Fruit fly (Drosophila melanogaster): ENCODE data around the gene Paf-AHalpha.
A peak's percentile ranks its signal among the peaks of the same experiment; 100 is the strongest.

Gene Paf-AHalpha

DNA sequence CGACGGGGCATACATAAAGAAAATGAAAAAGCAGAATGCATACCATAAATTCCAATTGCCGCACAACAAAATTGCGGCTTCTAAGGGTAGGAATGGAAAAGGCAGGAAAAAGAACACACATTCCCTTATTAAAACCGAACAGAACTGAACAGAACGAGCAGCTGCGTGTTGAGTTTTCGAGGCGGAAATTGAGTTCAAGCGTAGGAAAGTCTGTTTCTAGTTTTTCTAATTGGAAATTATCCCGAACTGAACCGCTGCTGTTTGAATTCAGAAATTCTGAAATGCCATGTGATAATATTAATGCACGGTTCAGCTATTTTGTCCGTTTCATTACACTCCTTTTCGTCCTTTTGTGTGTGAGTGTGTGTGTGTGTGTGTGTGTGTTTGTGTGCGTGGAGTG is 31.5 kb upstream of the Paf-AHalpha start:
- TF ChIP-seq Dfd (GFP tag; optimal IDR thresholded peaks at IDR 0.05) (peak; percentile 36), foxo (GFP tag; optimal IDR thresholded peaks at IDR 0.05) (no peak), sv (GFP tag; optimal IDR thresholded peaks at IDR 0.05) (no peak), sage (GFP tag; optimal IDR thresholded peaks at IDR 0.05) (no peak)

DNA sequence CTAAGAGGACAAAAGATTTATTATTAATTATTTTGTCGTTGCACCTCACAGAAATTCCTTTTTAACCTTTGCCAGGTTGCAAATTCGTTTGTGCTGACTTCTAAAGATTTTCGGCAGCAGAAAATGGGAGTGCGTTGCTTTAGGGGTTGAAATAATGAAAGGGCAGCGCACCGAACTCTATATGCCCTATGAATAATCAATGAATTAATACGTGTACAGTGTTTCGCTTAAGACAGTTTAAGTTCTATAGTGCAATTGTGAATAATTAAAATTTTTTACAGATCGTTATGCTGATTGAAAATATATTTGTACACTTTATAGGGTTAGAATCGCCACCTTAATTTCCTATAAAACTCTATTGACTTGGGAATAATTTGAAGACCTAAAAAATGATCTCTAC is 30.7 kb upstream of the Paf-AHalpha start:
- no peak for TF ChIP-seq Hr78 (GFP tag; optimal IDR thresholded peaks at IDR 0.05)
- no peak for TF ChIP-seq dl (GFP tag; optimal IDR thresholded peaks at IDR 0.05; ENCODE audit: insufficient read depth in 1 of 2, partially characterized antibody in 2 of 2)
- no peak for TF ChIP-seq usp (GFP tag; optimal IDR thresholded peaks at IDR 0.05)
- no peak for TF ChIP-seq N (GFP tag; optimal IDR thresholded peaks at IDR 0.05)
- TF ChIP-seq dmrt93B (GFP tag; optimal IDR thresholded peaks at IDR 0.05): no peak
- TF ChIP-seq foxo (GFP tag; optimal IDR thresholded peaks at IDR 0.05): no peak
- no peak for TF ChIP-seq Dfd (GFP tag; optimal IDR thresholded peaks at IDR 0.05)
- TF ChIP-seq GATAd (GFP tag; optimal IDR thresholded peaks at IDR 0.05): no peak
- no peak for TF ChIP-seq Myc (optimal IDR thresholded peaks at IDR 0.05)
- no peak for TF ChIP-seq br (GFP tag; optimal IDR thresholded peaks at IDR 0.05)
- TF ChIP-seq brk (GFP tag; optimal IDR thresholded peaks at IDR 0.05): no peak
- TF ChIP-seq psq (GFP tag; optimal IDR thresholded peaks at IDR 0.05): no peak
- no peak for TF ChIP-seq ey (GFP tag; optimal IDR thresholded peaks at IDR 0.05)
- TF ChIP-seq Hr83 (GFP tag; optimal IDR thresholded peaks at IDR 0.05; ENCODE audit: poor library complexity, severe bottlenecking): no peak

dm6 chrX:15814485-15814884 is 29.1 kb upstream of the Paf-AHalpha start:
- peak; percentile 50 for TF ChIP-seq Dfd (GFP tag; optimal IDR thresholded peaks at IDR 0.05)
- no peak for TF ChIP-seq fru (GFP tag; optimal IDR thresholded peaks at IDR 0.05)

DNA sequence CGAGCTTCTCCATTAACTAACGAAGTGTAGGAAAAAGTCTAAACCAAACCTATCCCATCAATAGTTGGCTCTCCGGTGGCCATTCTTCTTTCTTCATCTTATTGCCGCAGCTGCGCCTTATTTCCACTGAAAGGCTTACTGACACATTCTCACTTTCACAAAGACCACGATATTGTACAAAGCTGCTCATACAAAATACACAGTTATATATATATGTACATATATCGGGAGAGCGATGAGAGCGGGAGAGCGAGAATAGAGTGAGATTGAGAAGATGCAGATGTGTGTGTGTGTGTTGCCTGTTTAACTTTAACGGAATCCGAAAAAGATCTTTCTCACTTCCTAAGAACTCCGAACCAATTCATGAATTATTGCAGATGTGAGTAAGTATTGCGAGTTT is 27.8 kb upstream of the Paf-AHalpha start:
- peak; percentile 17 for TF ChIP-seq tai (GFP tag; optimal IDR thresholded peaks at IDR 0.05)
- no peak for TF ChIP-seq CG32264 (GFP tag; optimal IDR thresholded peaks at IDR 0.05)
- peak; percentile 49 for TF ChIP-seq sage (GFP tag; optimal IDR thresholded peaks at IDR 0.05)
- TF ChIP-seq Vsx2 (GFP tag; optimal IDR thresholded peaks at IDR 0.05; ENCODE audit: partially characterized antibody): peak; percentile 28
- TF ChIP-seq N (GFP tag; optimal IDR thresholded peaks at IDR 0.05): peak; percentile 17
- TF ChIP-seq psq (GFP tag; optimal IDR thresholded peaks at IDR 0.05): no peak
- TF ChIP-seq HLH106 (tag; optimal IDR thresholded peaks at IDR 0.05): no peak
- no peak for TF ChIP-seq CrebA (GFP tag; optimal IDR thresholded peaks at IDR 0.05; ENCODE audit: borderline replicate concordance)
- peak; percentile 72 for TF ChIP-seq Dif (GFP tag; optimal IDR thresholded peaks at IDR 0.05; ENCODE audit: partially characterized antibody)
- TF ChIP-seq Dfd (GFP tag; optimal IDR thresholded peaks at IDR 0.05): no peak
- TF ChIP-seq Hr83 (GFP tag; optimal IDR thresholded peaks at IDR 0.05; ENCODE audit: poor library complexity, severe bottlenecking): no peak
- TF ChIP-seq dl (GFP tag; optimal IDR thresholded peaks at IDR 0.05; ENCODE audit: insufficient read depth in 1 of 2, partially characterized antibody in 2 of 2): peak in 1 of 2 experiments; percentile 79
- TF ChIP-seq Rel (GFP tag; optimal IDR thresholded peaks at IDR 0.05): peak; percentile 44
- no peak for TF ChIP-seq Rel (tag; optimal IDR thresholded peaks at IDR 0.05)
- no peak for TF ChIP-seq foxo (GFP tag; optimal IDR thresholded peaks at IDR 0.05)
- peak; percentile 20 for TF ChIP-seq fru (GFP tag; optimal IDR thresholded peaks at IDR 0.05)

- TF ChIP-seq rgr (GFP tag; optimal IDR thresholded peaks at IDR 0.05) (no peak), Abd-B (GFP tag; optimal IDR thresholded peaks at IDR 0.05) (no peak), jim (GFP tag; optimal IDR thresholded peaks at IDR 0.05) (no peak), CG32264 (GFP tag; optimal IDR thresholded peaks at IDR 0.05) (no peak), br (GFP tag; optimal IDR thresholded peaks at IDR 0.05) (no peak), fru (GFP tag; optimal IDR thresholded peaks at IDR 0.05) (no peak), Sp1 (GFP tag; optimal IDR thresholded peaks at IDR 0.05) (no peak), Jra (GFP tag; optimal IDR thresholded peaks at IDR 0.05) (no peak), CG9705 (GFP tag; optimal IDR thresholded peaks at IDR 0.05) (no peak), sv (GFP tag; optimal IDR thresholded peaks at IDR 0.05) (no peak), dl (GFP tag; optimal IDR thresholded peaks at IDR 0.05; ENCODE audit: insufficient read depth in 1 of 2, partially characterized antibody in 2 of 2) (no peak), psq (GFP tag; optimal IDR thresholded peaks at IDR 0.05) (no peak), pan (optimal IDR thresholded peaks at IDR 0.05) (no peak), sage (GFP tag; optimal IDR thresholded peaks at IDR 0.05) (no peak), Myc (optimal IDR thresholded peaks at IDR 0.05) (no peak), usp (GFP tag; optimal IDR thresholded peaks at IDR 0.05) (no peak)
Observed at dm6 chrX:15812615-15812995, 27.2 kb upstream of the Paf-AHalpha start.
